Fruit fly (Drosophila melanogaster) whole organism, embryonic: ENCODE results near the gene qjt.

ENCODE experiments used
- Atf-2 ChIP-seq: fragments of 200-800 bp; sonication (Bioruptor generic); optimal IDR thresholded peaks from 2 replicates; lab custom pipeline; 2016; ENCODE audit warnings: missing biosample characterization, missing genetic modification characterization
- Atf6 ChIP-seq: fragments of 200-800 bp; sonication (Bioruptor generic); IDR thresholded peaks from 2 replicates; pipeline ENCODE4 v1.3.6; 2022; ENCODE audit warnings: missing biosample characterization, missing genetic modification characterization
- Blimp-1 ChIP-seq: fragments of 200-800 bp; sonication (Bioruptor generic); optimal IDR thresholded peaks from 3 replicates; lab custom pipeline; 2018; ENCODE audit warnings: missing biosample characterization, missing genetic modification characterization, mild to moderate bottlenecking, moderate library complexity, missing genetic modification reagents
- C15 ChIP-seq: fragments of 200-800 bp; sonication (Bioruptor generic); IDR thresholded peaks from 3 replicates; pipeline ENCODE4 v1.3.6; 2022; ENCODE audit warnings: missing biosample characterization, missing genetic modification characterization
- CG1024 ChIP-seq: fragments of 200-800 bp; sonication (Bioruptor generic); IDR thresholded peaks from 2 replicates; pipeline ENCODE4 v1.3.6; 2022; ENCODE audit warnings: missing biosample characterization, missing genetic modification characterization
- CG10979 ChIP-seq: fragments of 200-800 bp; sonication (Bioruptor generic); optimal IDR thresholded peaks from 2 replicates; lab custom pipeline; 2018; ENCODE audit warnings: missing biosample characterization, mild to moderate bottlenecking, missing genetic modification characterization, moderate library complexity
- CG12104 ChIP-seq: fragments of 200-800 bp; sonication (Bioruptor generic); optimal IDR thresholded peaks from 3 replicates; lab custom pipeline; 2016; ENCODE audit warnings: missing biosample characterization, missing genetic modification characterization
- CG12236 ChIP-seq: fragments of 200-800 bp; sonication (Bioruptor generic); optimal IDR thresholded peaks from 2 replicates; lab custom pipeline; 2016; ENCODE audit warnings: missing biosample characterization, missing genetic modification characterization
- CG13123 ChIP-seq: fragments of 200-800 bp; sonication (Bioruptor generic); optimal IDR thresholded peaks from 2 replicates; lab custom pipeline; 2016; ENCODE audit warnings: missing biosample characterization, missing genetic modification characterization
- CG13424 ChIP-seq: fragments of 200-800 bp; sonication (Bioruptor generic); optimal IDR thresholded peaks from 2 replicates; lab custom pipeline; 2019; ENCODE audit warnings: missing biosample characterization, mild to moderate bottlenecking, missing genetic modification characterization, moderate library complexity
- CG13775 ChIP-seq: fragments of 200-800 bp; sonication (Bioruptor generic); optimal IDR thresholded peaks from 3 replicates; lab custom pipeline; 2017; ENCODE audit warnings: missing biosample characterization, mild to moderate bottlenecking, missing genetic modification characterization
- CG14014 ChIP-seq: fragments of 200-800 bp; sonication (Bioruptor generic); IDR thresholded peaks from 2 replicates; pipeline ENCODE4 v1.3.6; 2022; ENCODE audit warnings: missing biosample characterization, missing genetic modification characterization
- CG14965 ChIP-seq: fragments of 200-800 bp; sonication (Bioruptor generic); optimal IDR thresholded peaks from 2 replicates; lab custom pipeline; 2016; ENCODE audit warnings: missing biosample characterization, missing genetic modification characterization, borderline replicate concordance
- CG17328 ChIP-seq: fragments of 200-800 bp; sonication (Bioruptor generic); IDR thresholded peaks from 2 replicates; pipeline ENCODE4 v1.3.6; 2022; ENCODE audit warnings: missing biosample characterization, missing genetic modification characterization
- CG2120 ChIP-seq: fragments of 200-800 bp; sonication (Bioruptor generic); optimal IDR thresholded peaks from 3 replicates; lab custom pipeline; 2016; ENCODE audit warnings: missing biosample characterization, missing genetic modification characterization
- CG2712 ChIP-seq: fragments of 200-800 bp; optimal IDR thresholded peaks from 3 replicates; lab custom pipeline; 2019; ENCODE audit warnings: missing biosample characterization, mild to moderate bottlenecking, missing genetic modification characterization, moderate library complexity
- CG3065 ChIP-seq: fragments of 200-800 bp; sonication (Bioruptor generic); optimal IDR thresholded peaks from 2 replicates; lab custom pipeline; 2016; ENCODE audit warnings: missing biosample characterization, missing genetic modification characterization
- CG31388 ChIP-seq: fragments of 200-800 bp; sonication (Bioruptor generic); optimal IDR thresholded peaks from 2 replicates; lab custom pipeline; 2016; ENCODE audit warnings: missing biosample characterization, missing genetic modification characterization
- CG3163 ChIP-seq: fragments of 200-800 bp; sonication (Bioruptor generic); optimal IDR thresholded peaks from 3 replicates; lab custom pipeline; 2016; ENCODE audit warnings: missing biosample characterization, missing genetic modification characterization
- CG3281 ChIP-seq: fragments of 200-800 bp; sonication (Bioruptor generic); optimal IDR thresholded peaks from 3 replicates; lab custom pipeline; 2017; ENCODE audit warnings: missing biosample characterization, mild to moderate bottlenecking, missing genetic modification characterization
- CG3726 ChIP-seq: fragments of 200-800 bp; sonication (Bioruptor generic); IDR thresholded peaks from 3 replicates; pipeline ENCODE4, ENCODE4 v1.3.6; 2022; ENCODE audit warnings: missing biosample characterization, missing genetic modification characterization
- CG4328 ChIP-seq: fragments of 200-800 bp; sonication (Bioruptor generic); optimal IDR thresholded peaks from 3 replicates; lab custom pipeline; 2017; ENCODE audit warnings: missing biosample characterization, missing genetic modification reagents, missing genetic modification characterization
- CG4820 ChIP-seq: fragments of 200-800 bp; sonication (Bioruptor generic); optimal IDR thresholded peaks from 3 replicates; lab custom pipeline; 2016; ENCODE audit warnings: missing biosample characterization, missing genetic modification characterization
- CG5180 ChIP-seq: fragments of 200-800 bp; sonication (Bioruptor generic); optimal IDR thresholded peaks from 3 replicates; lab custom pipeline; 2017; ENCODE audit warnings: missing biosample characterization, missing genetic modification characterization, mild to moderate bottlenecking, moderate library complexity, missing genetic modification reagents
- CG6272 ChIP-seq: fragments of 200-800 bp; sonication (Bioruptor generic); IDR thresholded peaks from 2 replicates; pipeline ENCODE4 v1.3.6; 2022; ENCODE audit warnings: missing biosample characterization, missing genetic modification characterization
- CG7839 ChIP-seq: fragments of 200-800 bp; sonication (Bioruptor generic); optimal IDR thresholded peaks from 3 replicates; lab custom pipeline; 2018; ENCODE audit warnings: missing biosample characterization, mild to moderate bottlenecking, missing genetic modification characterization, moderate library complexity
- CG9437 ChIP-seq: fragments of 200-800 bp; sonication (Bioruptor generic); optimal IDR thresholded peaks from 2 replicates; lab custom pipeline; 2018; ENCODE audit warnings: missing biosample characterization, mild to moderate bottlenecking, missing genetic modification characterization
- Dip3 ChIP-seq: fragments of 200-800 bp; sonication (Bioruptor generic); optimal IDR thresholded peaks from 3 replicates; lab custom pipeline; 2016; ENCODE audit warnings: missing biosample characterization, missing genetic modification characterization
- Fer3 ChIP-seq: fragments of 200-800 bp; sonication (Bioruptor generic); optimal IDR thresholded peaks from 2 replicates; lab custom pipeline; 2018; ENCODE audit warnings: missing biosample characterization, mild to moderate bottlenecking, missing genetic modification characterization, moderate library complexity
- Hand ChIP-seq: fragments of 200-800 bp; sonication (Bioruptor generic); optimal IDR thresholded peaks from 2 replicates; lab custom pipeline; 2017; ENCODE audit warnings: mild to moderate bottlenecking, missing biosample characterization, missing genetic modification reagents, missing genetic modification characterization
- Hr39 ChIP-seq: fragments of >200 bp; optimal IDR thresholded peaks from 2 replicates; lab custom pipeline; 2017
- Kr ChIP-seq: fragments of 200-800 bp; sonication (Bioruptor generic); optimal IDR thresholded peaks from 2 replicates; lab custom pipeline; 2017; ENCODE audit warnings: missing biosample characterization, mild to moderate bottlenecking, missing genetic modification characterization
- Myb ChIP-seq: fragments of 200-800 bp; sonication (Bioruptor generic); optimal IDR thresholded peaks from 2 replicates; lab custom pipeline; 2016; ENCODE audit warnings: missing biosample characterization, missing genetic modification characterization
- Scr ChIP-seq: fragments of 200-800 bp; sonication (Bioruptor generic); IDR thresholded peaks from 2 replicates; pipeline ENCODE4 v1.3.6; 2022; ENCODE audit warnings: missing biosample characterization, missing genetic modification characterization; ENCODE audit not compliant: partially characterized antibody
- Sox100B ChIP-seq: fragments of 200-800 bp; sonication (Bioruptor generic); optimal IDR thresholded peaks from 3 replicates; lab custom pipeline; 2018; ENCODE audit warnings: missing biosample characterization, mild to moderate bottlenecking, missing genetic modification characterization
- Usf ChIP-seq: fragments of 200-800 bp; sonication (Bioruptor generic); optimal IDR thresholded peaks from 2 replicates; lab custom pipeline; 2017; ENCODE audit warnings: missing genotype, missing biosample characterization, missing genetic modification characterization
- ap ChIP-seq: fragments of 200-800 bp; sonication (Bioruptor generic); IDR thresholded peaks from 2 replicates; pipeline ENCODE4 v1.3.6; 2022; ENCODE audit warnings: missing biosample characterization, missing genetic modification characterization
- chinmo ChIP-seq: fragments of 200-800 bp; sonication (Bioruptor generic); IDR thresholded peaks from 4 replicates; pipeline ENCODE4 v1.3.6; 2022; ENCODE audit warnings: missing biosample characterization, missing genetic modification characterization; ENCODE audit not compliant: partially characterized antibody
- crc ChIP-seq: fragments of 200-800 bp; sonication (Bioruptor generic); optimal IDR thresholded peaks from 2 replicates; lab custom pipeline; 2016; ENCODE audit warnings: missing biosample characterization, missing genetic modification characterization
- croc ChIP-seq: fragments of 200-800 bp; sonication (Bioruptor generic); conservative IDR thresholded peaks from 3 replicates; pipeline ENCODE4 v1.3.6; 2022; ENCODE audit warnings: missing biosample characterization, missing genetic modification characterization
- dmrt99B ChIP-seq: fragments of 200-800 bp; sonication (Bioruptor generic); optimal IDR thresholded peaks from 2 replicates; lab custom pipeline; 2018; ENCODE audit warnings: missing biosample characterization, mild to moderate bottlenecking, missing genetic modification characterization, moderate library complexity
- fru ChIP-seq: fragments of >200 bp; optimal IDR thresholded peaks from 2 replicates; lab custom pipeline; 2017
- fu2 ChIP-seq: fragments of 200-800 bp; sonication (Bioruptor generic); optimal IDR thresholded peaks from 2 replicates; lab custom pipeline; 2016; ENCODE audit warnings: missing biosample characterization, missing genetic modification characterization
- gcm2 ChIP-seq: fragments of 200-800 bp; sonication (Bioruptor generic); optimal IDR thresholded peaks from 2 replicates; lab custom pipeline; 2016; ENCODE audit warnings: missing biosample characterization, missing genetic modification characterization
- mam ChIP-seq: fragments of 200-800 bp; sonication (Bioruptor generic); optimal IDR thresholded peaks from 3 replicates; lab custom pipeline; 2016; ENCODE audit warnings: missing biosample characterization, missing genetic modification characterization
- prd ChIP-seq, 3 experiments: fragments of >200 bp in 2 of 3; fragments of 200-800 bp in 1 of 3; sonication (Bioruptor generic) in 1 of 3; optimal IDR thresholded peaks in 2 of 3; IDR thresholded peaks in 1 of 3; 2 replicates in 2 of 3; 3 replicates in 1 of 3; pipeline versions ENCODE4 v1.3.6 to Lab custom; 2017 to 2022; ENCODE audit warnings: missing biosample characterization in 1 of 3, missing genetic modification characterization in 1 of 3
- salm ChIP-seq: fragments of 200-800 bp; sonication (Bioruptor generic); optimal IDR thresholded peaks from 2 replicates; lab custom pipeline; 2018; ENCODE audit warnings: missing biosample characterization, mild to moderate bottlenecking, missing genetic modification characterization
- tin ChIP-seq: fragments of 200-800 bp; sonication (Bioruptor generic); optimal IDR thresholded peaks from 3 replicates; lab custom pipeline; 2016; ENCODE audit warnings: missing biosample characterization, missing genetic modification characterization
- tll ChIP-seq, 2 experiments: fragments of 200-800 bp in 1 of 2; fragments of >200 bp in 1 of 2; sonication (Bioruptor generic) in 1 of 2; optimal IDR thresholded peaks; 2 replicates each; lab custom pipeline; 2017 to 2019; ENCODE audit warnings: missing biosample characterization in 2 of 2, missing genetic modification characterization in 2 of 2, mild to moderate bottlenecking in 1 of 2, moderate library complexity in 1 of 2
- usp ChIP-seq: fragments of >200 bp; optimal IDR thresholded peaks from 2 replicates; lab custom pipeline; 2017; ENCODE audit warnings: missing biosample characterization, missing genetic modification characterization
- wor ChIP-seq: fragments of 200-800 bp; sonication (Bioruptor generic); IDR thresholded peaks from 2 replicates; pipeline ENCODE4 v1.3.6; 2022; ENCODE audit warnings: missing biosample characterization, missing genetic modification characterization
- z ChIP-seq: fragments of 200-800 bp; sonication (Bioruptor generic); IDR thresholded peaks from 3 replicates; pipeline ENCODE4 v1.3.6; 2022; ENCODE audit warnings: missing biosample characterization, missing genetic modification characterization

qjt gene

dm6 chr3L:17475979-17476393 is 2.9 kb upstream of the qjt start, which contains the start of gene CG34250 (continued):
- peak; percentile 38 for TF ChIP-seq CG12104 (GFP tag; lab: Kevin White, UChicago)
- no peak for TF ChIP-seq CG3163 (GFP tag; lab: Kevin White, UChicago)
- TF ChIP-seq CG31388 (GFP tag; lab: Kevin White, UChicago), result peak; percentile 3
- TF ChIP-seq CG4328 (GFP tag; lab: Kevin White, UChicago), result peak; percentile 3
- no peak for TF ChIP-seq ap (GFP tag; lab: Robert Waterston, UW)
- TF ChIP-seq croc (GFP tag; lab: Robert Waterston, UW), result no peak
- no peak for TF ChIP-seq wor (GFP tag; lab: Robert Waterston, UW)
- TF ChIP-seq CG12236 (GFP tag; lab: Kevin White, UChicago), result no peak
- TF ChIP-seq CG1024 (GFP tag; lab: Robert Waterston, UW), result no peak
- no peak for TF ChIP-seq Sox100B (GFP tag; lab: Kevin White, UChicago)
- peak; percentile 19 for TF ChIP-seq Dip3 (GFP tag; lab: Kevin White, UChicago)
- no peak for TF ChIP-seq CG9437 (GFP tag; lab: Kevin White, UChicago)
- no peak for TF ChIP-seq Atf-2 (GFP tag; lab: Kevin White, UChicago)
- TF ChIP-seq CG3065, result no peak
- TF ChIP-seq chinmo, result peak; percentile 62; the same call in 2 of the 4 replicates
- TF ChIP-seq CG7839 (tag; lab: Kevin White, UChicago), result peak; percentile 9
- peak; percentile 59 for TF ChIP-seq CG13775 (GFP tag; lab: Kevin White, UChicago)
- TF ChIP-seq usp, result no peak
- TF ChIP-seq CG2712 (tag; lab: Kevin White, UChicago), result peak; percentile 72
- peak; percentile 36 for TF ChIP-seq CG13424
- no peak for TF ChIP-seq z (GFP tag; lab: Robert Waterston, UW)
- TF ChIP-seq fu2, result no peak
- peak; percentile 16 for TF ChIP-seq tin (GFP tag; lab: Kevin White, UChicago)
- no peak for TF ChIP-seq Atf6 (GFP tag; lab: Robert Waterston, UW)
- TF ChIP-seq CG6272 (GFP tag; lab: Robert Waterston, UW), result no peak
- TF ChIP-seq CG2120 (GFP tag; lab: Kevin White, UChicago), result peak; percentile 67
- no peak for TF ChIP-seq CG3726 (GFP tag; lab: Robert Waterston, UW)
- TF ChIP-seq gcm2 (GFP tag; lab: Kevin White, UChicago), result peak; percentile 37
- peak; percentile 48 for TF ChIP-seq mam (GFP tag; lab: Kevin White, UChicago)
- TF ChIP-seq Usf (GFP tag; lab: Kevin White, UChicago), result no peak
- TF ChIP-seq Blimp-1 (GFP tag; lab: Kevin White, UChicago), result peak; percentile 29
- no peak for TF ChIP-seq fru (lab: Kevin White, UChicago)
- TF ChIP-seq CG3281 (GFP tag; lab: Kevin White, UChicago), result peak; percentile 21
- no peak for TF ChIP-seq CG10979
- peak; percentile 82 for TF ChIP-seq Scr
- TF ChIP-seq crc (GFP tag; lab: Kevin White, UChicago), result no peak
- TF ChIP-seq salm (tag; lab: Kevin White, UChicago), result no peak
- TF ChIP-seq CG5180 (GFP tag; lab: Kevin White, UChicago), result no peak
- peak in 1 of 2 experiments; percentile 48 for TF ChIP-seq tll (GFP tag; optimal IDR thresholded peaks at IDR 0.05; lab: Kevin White, UChicago)
- peak; percentile 15 for TF ChIP-seq Fer3 (tag; lab: Kevin White, UChicago)
- TF ChIP-seq C15 (GFP tag; lab: Robert Waterston, UW), result no peak
- peak; percentile 63 for TF ChIP-seq Myb (GFP tag; lab: Kevin White, UChicago)
- TF ChIP-seq CG14014 (GFP tag; lab: Robert Waterston, UW), result 0 out of 2 replicates have a peak, but pooled peaks have one; percentile 18
- TF ChIP-seq dmrt99B (tag; lab: Kevin White, UChicago), result no peak
- TF ChIP-seq CG13123 (GFP tag; lab: Kevin White, UChicago), result peak; percentile 36
- no peak for TF ChIP-seq CG4820 (GFP tag; lab: Kevin White, UChicago)
- no peak for TF ChIP-seq Kr (GFP tag; lab: Kevin White, UChicago)
- no peak for TF ChIP-seq prd (optimal IDR thresholded peaks at IDR 0.05; lab: Kevin White, UChicago)
- no peak for TF ChIP-seq prd (GFP tag; IDR thresholded peaks at IDR 0.05; lab: Robert Waterston, UW)
- no peak for TF ChIP-seq Hand (GFP tag; lab: Kevin White, UChicago)
- no peak for TF ChIP-seq Hr39 (lab: Kevin White, UChicago)
- no peak for TF ChIP-seq CG14965
- peak; percentile 21; the same call in 1 of the 2 replicates for TF ChIP-seq CG17328 (GFP tag; lab: Robert Waterston, UW)
